Worm (Caenorhabditis elegans): Measurements from ENCODE around the gene F58A3.4.

The F58A3.4 gene

ce11 chrX:11016100-11016499 is 5.6 kb upstream of the F58A3.4 start, which contains the start of gene egl-15:
TSS of gene egl-15 (plus strand) at chrX:11016400.
- TF ChIP-seq Y79H2A.3 (GFP tag; conservative IDR thresholded peaks at IDR 0.05) = no peak
- no peak for TF ChIP-seq rpc-1 (optimal IDR thresholded peaks at IDR 0.05)
- no peak for TF ChIP-seq rpc-1 (tag; optimal IDR thresholded peaks at IDR 0.05)
- TF ChIP-seq ztf-28 (GFP tag; IDR thresholded peaks at IDR 0.05) = no peak
- TF ChIP-seq T26A5.8 (tag; optimal IDR thresholded peaks at IDR 0.05) = no peak
- no peak for TF ChIP-seq attf-3 (GFP tag; conservative IDR thresholded peaks at IDR 0.05)
- TF ChIP-seq F57C9.4 (tag; optimal IDR thresholded peaks at IDR 0.05) = no peak
- TF ChIP-seq ztf-22 (GFP tag; optimal IDR thresholded peaks at IDR 0.05) = no peak
- TF ChIP-seq mcd-1 (GFP tag; IDR thresholded peaks at IDR 0.05) = no peak
- TF ChIP-seq ztf-25 (GFP tag; IDR thresholded peaks at IDR 0.05) = no peak
- TF ChIP-seq madf-8 (GFP tag; conservative IDR thresholded peaks at IDR 0.05) = no peak
- no peak for TF ChIP-seq egl-18 (GFP tag; IDR thresholded peaks at IDR 0.05)
- TF ChIP-seq snpc-1.3 (tag; optimal IDR thresholded peaks at IDR 0.05; ENCODE audit: insufficient read depth) = no peak
- no peak for TF ChIP-seq somi-1 (GFP tag; optimal IDR thresholded peaks at IDR 0.05)
- no peak for TF ChIP-seq dpl-1 (GFP tag; optimal IDR thresholded peaks at IDR 0.05)
- no peak for TF ChIP-seq B0019.2 (GFP tag; conservative IDR thresholded peaks at IDR 0.05)
- no peak for TF ChIP-seq gei-17 (GFP tag; optimal IDR thresholded peaks at IDR 0.05)

ce11 chrX:11014394-11015280 is 4.2 kb upstream of the F58A3.4 start:
- TF ChIP-seq Y56A3A.18 (GFP tag; IDR thresholded peaks at IDR 0.05) (no peak), lir-1 (GFP tag; conservative IDR thresholded peaks at IDR 0.05) (no peak), dpff-1 (tag; optimal IDR thresholded peaks at IDR 0.05) (no peak), Y67H2A.10 (GFP tag; conservative IDR thresholded peaks at IDR 0.05) (no peak), tbp1 (GFP tag; optimal IDR thresholded peaks at IDR 0.05) (no peak), hrde-1 (tag; optimal IDR thresholded peaks at IDR 0.05; ENCODE audit: borderline replicate concordance) (no peak), K11D2.4 (GFP tag; IDR thresholded peaks at IDR 0.05) (no peak), efl-1 (GFP tag; optimal IDR thresholded peaks at IDR 0.05) (no peak), tbx-9 (tag; optimal IDR thresholded peaks at IDR 0.05; ENCODE audit: borderline replicate concordance) (no peak), chd-7 (tag; optimal IDR thresholded peaks at IDR 0.05) (no peak), F37B4.10 (GFP tag; IDR thresholded peaks at IDR 0.05) (no peak), rec-8 (tag; optimal IDR thresholded peaks at IDR 0.05) (no peak), hlh-12 (tag; optimal IDR thresholded peaks at IDR 0.05) (no peak), unc-62 (GFP tag; optimal IDR thresholded peaks at IDR 0.05) (no peak)

DNA sequence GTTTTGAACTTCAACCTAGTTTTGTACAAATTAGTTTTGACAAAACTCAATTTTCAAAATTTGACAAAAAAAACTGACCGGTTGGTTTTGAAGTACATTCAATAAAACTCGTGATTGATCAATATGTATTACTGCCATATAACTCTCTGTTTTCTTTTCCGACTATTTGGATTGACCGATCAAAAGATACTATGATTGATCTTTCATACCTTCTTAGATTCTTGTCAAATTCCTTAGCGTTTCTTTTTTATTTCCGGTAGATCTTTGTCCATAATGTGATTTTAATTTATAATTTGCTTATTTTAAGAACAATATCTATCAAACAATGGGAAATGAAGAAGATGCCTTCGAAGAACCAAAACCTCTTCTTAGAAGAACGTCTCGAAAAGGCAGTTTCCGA is 1.9 kb upstream of the F58A3.4 start, which contains the start of gene F58A3.3:
Gene F58A3.3 (plus strand): TSS at position 301 of the 400 bp plus-strand sequence.
- TF ChIP-seq nfya-1 (tag; optimal IDR thresholded peaks at IDR 0.05; ENCODE audit: borderline replicate concordance, insufficient read depth) (no peak), F57A8.1 (GFP tag; optimal IDR thresholded peaks at IDR 0.05) (no peak), lag-1 (GFP tag; IDR thresholded peaks at IDR 0.05) (no peak), F37B4.10 (GFP tag; IDR thresholded peaks at IDR 0.05) (no peak), nhr-80 (tag; optimal IDR thresholded peaks at IDR 0.05) (no peak), ceh-27 (GFP tag; optimal IDR thresholded peaks at IDR 0.05) (no peak), sptf-2 (GFP tag; optimal IDR thresholded peaks at IDR 0.05) (no peak), hlh-26 (GFP tag; conservative IDR thresholded peaks at IDR 0.05) (no peak), ztf-22 (GFP tag; optimal IDR thresholded peaks at IDR 0.05) (no peak), attf-3 (GFP tag; conservative IDR thresholded peaks at IDR 0.05) (no peak), lir-1 (GFP tag; conservative IDR thresholded peaks at IDR 0.05) (no peak), lin-40 (tag; optimal IDR thresholded peaks at IDR 0.05) (no peak), tlf-1 (GFP tag; optimal IDR thresholded peaks at IDR 0.05) (no peak), T26A5.8 (tag; optimal IDR thresholded peaks at IDR 0.05) (no peak), tbx-9 (tag; optimal IDR thresholded peaks at IDR 0.05; ENCODE audit: borderline replicate concordance) (no peak), madf-8 (GFP tag; conservative IDR thresholded peaks at IDR 0.05) (no peak), mes-4 (tag; optimal IDR thresholded peaks at IDR 0.05) (no peak), ceh-91 (GFP tag; IDR thresholded peaks at IDR 0.05) (no peak), dpff-1 (tag; optimal IDR thresholded peaks at IDR 0.05) (no peak), F10E7.11 (tag; optimal IDR thresholded peaks at IDR 0.05) (no peak)

Data from whole organism, young adult.